Fruit fly (Drosophila melanogaster): ENCODE data around the gene CHMP2B.

Gene CHMP2B

DNA sequence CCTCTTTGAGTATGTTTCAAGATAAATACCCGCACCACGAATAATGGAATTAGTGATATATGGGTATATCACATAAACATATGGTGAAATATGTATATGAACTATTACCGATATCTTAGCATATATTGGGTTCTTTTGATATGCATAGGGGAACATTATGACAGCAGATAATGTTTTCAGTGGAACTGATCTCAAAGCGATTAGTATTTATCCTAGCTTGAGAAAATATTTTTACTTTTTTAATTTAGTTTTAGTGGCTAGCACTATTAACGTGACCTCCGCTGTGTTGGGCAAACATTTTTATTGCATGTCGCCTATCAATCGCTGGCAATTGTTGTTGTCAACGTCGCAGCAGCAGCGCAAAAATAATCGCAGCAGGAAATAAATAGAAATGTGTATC lies 49.0 kb downstream of the CHMP2B start:
- no peak for TF ChIP-seq CG9609 (GFP tag; optimal IDR thresholded peaks at IDR 0.05)
- TF ChIP-seq sug (tag; optimal IDR thresholded peaks at IDR 0.05): no peak
- no peak for TF ChIP-seq Opbp (GFP tag; IDR thresholded peaks at IDR 0.05; ENCODE audit: partially characterized antibody)
- TF ChIP-seq ssp (GFP tag; IDR thresholded peaks at IDR 0.05): no peak
- TF ChIP-seq yki (optimal IDR thresholded peaks at IDR 0.05): no peak
- no peak for TF ChIP-seq rib (GFP tag; IDR thresholded peaks at IDR 0.05)
- no peak for TF ChIP-seq CG11093 (GFP tag; IDR thresholded peaks at IDR 0.05)
- TF ChIP-seq CG17568 (GFP tag; optimal IDR thresholded peaks at IDR 0.05): no peak
- peak; percentile 26 for TF ChIP-seq mam (GFP tag; optimal IDR thresholded peaks at IDR 0.05)
- TF ChIP-seq CG9797 (GFP tag; optimal IDR thresholded peaks at IDR 0.05): no peak
- TF ChIP-seq CG9437 (GFP tag; optimal IDR thresholded peaks at IDR 0.05): peak; percentile 0
- TF ChIP-seq HHEX (GFP tag; optimal IDR thresholded peaks at IDR 0.05): no peak
- TF ChIP-seq prd (optimal IDR thresholded peaks at IDR 0.05): no peak
- TF ChIP-seq prd (GFP tag; IDR thresholded peaks at IDR 0.05): peak; percentile 21; the same call in 1 of the 3 replicates
- TF ChIP-seq CG11696 (GFP tag; IDR thresholded peaks at IDR 0.05): no peak
- TF ChIP-seq CG11560 (tag; IDR thresholded peaks at IDR 0.05): no peak
- TF ChIP-seq Oli (tag; optimal IDR thresholded peaks at IDR 0.05): peak; percentile 57
- no peak for TF ChIP-seq HLH4C (GFP tag; IDR thresholded peaks at IDR 0.05; ENCODE audit: partially characterized antibody)
- TF ChIP-seq CG3281 (GFP tag; optimal IDR thresholded peaks at IDR 0.05): peak; percentile 10
- no peak for TF ChIP-seq zf30C (GFP tag; optimal IDR thresholded peaks at IDR 0.05)
- TF ChIP-seq Gug (GFP tag; IDR thresholded peaks at IDR 0.05): no peak
- no peak for TF ChIP-seq CG2129 (GFP tag; IDR thresholded peaks at IDR 0.05; ENCODE audit: partially characterized antibody)
- no peak for TF ChIP-seq Trl (optimal IDR thresholded peaks at IDR 0.05)
- no peak for TF ChIP-seq Trl (GFP tag; optimal IDR thresholded peaks at IDR 0.05)
- TF ChIP-seq sc (optimal IDR thresholded peaks at IDR 0.05): no peak
- no peak for TF ChIP-seq sc (GFP tag; optimal IDR thresholded peaks at IDR 0.05)
- TF ChIP-seq CG7357 (GFP tag; IDR thresholded peaks at IDR 0.05): no peak
- no peak for TF ChIP-seq pum (GFP tag; optimal IDR thresholded peaks at IDR 0.05)
- no peak; the same call in 1 of the 2 replicates for TF ChIP-seq CG10366 (GFP tag; IDR thresholded peaks at IDR 0.05)
- TF ChIP-seq Jarid2 (GFP tag; optimal IDR thresholded peaks at IDR 0.05): no peak
- TF ChIP-seq CG17829 (tag; optimal IDR thresholded peaks at IDR 0.05): no peak
- TF ChIP-seq salm (tag; optimal IDR thresholded peaks at IDR 0.05): no peak
- peak; percentile 15 for TF ChIP-seq jing (GFP tag; optimal IDR thresholded peaks at IDR 0.05)
- TF ChIP-seq CG18599 (GFP tag; optimal IDR thresholded peaks at IDR 0.05): peak; percentile 1
- TF ChIP-seq fd96Cb (tag; optimal IDR thresholded peaks at IDR 0.05): no peak
- peak; percentile 34 for TF ChIP-seq twi (tag; optimal IDR thresholded peaks at IDR 0.05)
- no peak for TF ChIP-seq abd-A (tag; optimal IDR thresholded peaks at IDR 0.05)
- TF ChIP-seq gcm2 (GFP tag; optimal IDR thresholded peaks at IDR 0.05): no peak
- peak; percentile 40 for TF ChIP-seq lab (GFP tag; optimal IDR thresholded peaks at IDR 0.05)
- no peak for TF ChIP-seq pfk (GFP tag; optimal IDR thresholded peaks at IDR 0.05)
- no peak for TF ChIP-seq CkIIα-i1 (GFP tag; IDR thresholded peaks at IDR 0.05)
- peak; percentile 16 for TF ChIP-seq Sox100B (GFP tag; optimal IDR thresholded peaks at IDR 0.05)
- no peak for TF ChIP-seq Aef1 (GFP tag; IDR thresholded peaks at IDR 0.05)
- TF ChIP-seq fd64A (GFP tag; optimal IDR thresholded peaks at IDR 0.05): no peak
- TF ChIP-seq CG12942 (GFP tag; optimal IDR thresholded peaks at IDR 0.05): no peak
- TF ChIP-seq H15 (GFP tag; IDR thresholded peaks at IDR 0.05): no peak
- no peak for TF ChIP-seq CG31224 (GFP tag; IDR thresholded peaks at IDR 0.05)
- TF ChIP-seq PHDP (tag; optimal IDR thresholded peaks at IDR 0.05): peak; percentile 15
- no peak for TF ChIP-seq CG6854 (GFP tag; optimal IDR thresholded peaks at IDR 0.05)
- no peak for TF ChIP-seq kni (GFP tag; optimal IDR thresholded peaks at IDR 0.05)
- TF ChIP-seq CG18262 (tag; optimal IDR thresholded peaks at IDR 0.05): no peak
- no peak for TF ChIP-seq tgo (GFP tag; IDR thresholded peaks at IDR 0.05)
- TF ChIP-seq CG7786 (GFP tag; optimal IDR thresholded peaks at IDR 0.05): peak; percentile 1

Measured in whole organism, embryonic.